Worm (Caenorhabditis elegans) whole organism, L4 larva: ENCODE data around the gene ttr-20.

Experiments
- F26F4.8 ChIP-seq: fragments of 200-800 bp; sonication (Bioruptor generic); conservative IDR thresholded peaks from 2 replicates; pipeline ENCODE4 v1.3.6; 2022; ENCODE audit warnings: missing genetic modification characterization, missing compliant biosample characterization
- R02D3.7 ChIP-seq: fragments of 150-350 bp; sonication (generic microtip); optimal IDR thresholded peaks from 3 replicates; lab custom pipeline; 2014; ENCODE audit warnings: missing biosample characterization, missing genetic modification characterization
- Y105C5A.15 ChIP-seq: fragments of 200-800 bp; sonication (Bioruptor generic); IDR thresholded peaks from 2 replicates; pipeline ENCODE4 v1.3.6; 2022; ENCODE audit warnings: missing genetic modification characterization, missing compliant biosample characterization
- ZK337.2 ChIP-seq: fragments of 200-800 bp; sonication (Bioruptor generic); IDR thresholded peaks from 2 replicates; pipeline ENCODE4 v1.3.6; 2022; ENCODE audit warnings: missing genetic modification reagents, missing genetic modification characterization, missing compliant biosample characterization
- aha-1 ChIP-seq: fragments of 150-350 bp; peaks from one replicate; lab custom pipeline; 2014; ENCODE audit warnings: missing biosample characterization, missing genetic modification characterization
- arid-1 ChIP-seq: fragments of 200-800 bp; sonication (Bioruptor generic); conservative IDR thresholded peaks from 2 replicates; pipeline ENCODE4 v1.3.6; 2022; ENCODE audit warnings: missing genetic modification reagents, missing genetic modification characterization, missing compliant biosample characterization
- attf-4 ChIP-seq: sonication (generic microtip); optimal IDR thresholded peaks from 3 replicates; lab custom pipeline; 2017; ENCODE audit warnings: missing biosample characterization, missing genetic modification characterization
- daf-12 ChIP-seq: fragments of 150-350 bp; optimal IDR thresholded peaks from 2 replicates; lab custom pipeline; 2014; ENCODE audit warnings: missing biosample characterization, missing genetic modification reagents, missing genetic modification characterization
- daf-16 ChIP-seq, 3 experiments: sonication (generic microtip); optimal IDR thresholded peaks; 2 replicates each; lab custom pipeline; 2016 to 2017; ENCODE audit warnings: missing genetic modification characterization in 3 of 3, missing genetic modification reagents in 3 of 3, mild to moderate bottlenecking in 2 of 3, missing compliant biosample characterization in 2 of 3, missing biosample characterization in 1 of 3, moderate library complexity in 1 of 3
- daf-19 ChIP-seq: fragments of 200-800 bp; sonication (Bioruptor generic); conservative IDR thresholded peaks from 2 replicates; pipeline ENCODE4 v1.3.6; 2022; ENCODE audit warnings: missing genetic modification characterization, missing compliant biosample characterization
- dmd-6 ChIP-seq: fragments of 200-800 bp; sonication (Bioruptor generic); IDR thresholded peaks from 2 replicates; pipeline ENCODE4 v1.3.6; 2022; ENCODE audit warnings: missing genetic modification reagents, missing genetic modification characterization, missing compliant biosample characterization
- dmd-8 ChIP-seq: fragments of 200-800 bp; sonication (Bioruptor generic); IDR thresholded peaks from 2 replicates; pipeline ENCODE4 v1.3.6; 2022; ENCODE audit warnings: missing genetic modification characterization, missing compliant biosample characterization
- dmd-9 ChIP-seq: fragments of 200-800 bp; sonication (Bioruptor generic); IDR thresholded peaks from 2 replicates; pipeline ENCODE4 v1.3.6; 2022; ENCODE audit warnings: missing genetic modification reagents, missing genetic modification characterization, missing compliant biosample characterization
- dpl-1 ChIP-seq: fragments of 150-350 bp; optimal IDR thresholded peaks from 2 replicates; lab custom pipeline; 2014; ENCODE audit warnings: missing biosample characterization, missing genetic modification reagents, missing genetic modification characterization
- duxl-1 ChIP-seq: sonication (generic microtip); optimal IDR thresholded peaks from 2 replicates; lab custom pipeline; 2016; ENCODE audit warnings: mild to moderate bottlenecking, missing genetic modification characterization, moderate library complexity, missing compliant biosample characterization; ENCODE audit not compliant: poor library complexity
- dve-1 ChIP-seq: sonication (generic microtip); optimal IDR thresholded peaks from 2 replicates; lab custom pipeline; 2017; ENCODE audit warnings: antibody characterized with exemption, mild to moderate bottlenecking, missing genetic modification characterization, missing compliant biosample characterization; ENCODE audit not compliant: insufficient read depth
- egl-43 ChIP-seq: fragments of 200-800 bp; sonication (Bioruptor generic); IDR thresholded peaks from 2 replicates; pipeline ENCODE4 v1.3.6; 2022; ENCODE audit warnings: missing genetic modification reagents, missing genetic modification characterization, missing compliant biosample characterization
- hif-1 ChIP-seq, 2 experiments: sonication (generic microtip); optimal IDR thresholded peaks; 2 replicates each; lab custom pipeline; 2016 to 2017; ENCODE audit warnings: missing compliant biosample characterization in 2 of 2, missing genetic modification characterization in 2 of 2, missing genetic modification reagents in 2 of 2, missing genotype in 2 of 2, mild to moderate bottlenecking in 1 of 2
- hlh-11 ChIP-seq: fragments of 200-800 bp; sonication (Bioruptor generic); optimal IDR thresholded peaks from 2 replicates; lab custom pipeline; 2018; ENCODE audit warnings: mild to moderate bottlenecking, missing genetic modification characterization, missing compliant biosample characterization
- hmg-1.1 ChIP-seq: fragments of 200-800 bp; sonication (Bioruptor generic); IDR thresholded peaks from 2 replicates; pipeline ENCODE4 v1.3.6; 2022; ENCODE audit warnings: missing genetic modification reagents, missing genetic modification characterization, missing compliant biosample characterization
- lin-15B ChIP-seq: fragments of 150-350 bp; sonication (generic microtip); optimal IDR thresholded peaks from 3 replicates; lab custom pipeline; 2014; ENCODE audit warnings: missing biosample characterization, missing genetic modification characterization
- lin-29 ChIP-seq: fragments of 200-800 bp; sonication (Bioruptor generic); IDR thresholded peaks from 2 replicates; pipeline ENCODE4 v1.3.6; 2022; ENCODE audit warnings: missing genetic modification reagents, missing genetic modification characterization, missing compliant biosample characterization
- lin-38 ChIP-seq: fragments of 200-800 bp; sonication (Bioruptor generic); IDR thresholded peaks from 2 replicates; pipeline ENCODE4 v1.3.6; 2022; ENCODE audit warnings: missing genetic modification reagents, missing genetic modification characterization, missing compliant biosample characterization
- lsy-2 ChIP-seq, 2 experiments: fragments of 150-350 bp in 1 of 2; sonication (generic microtip) in 1 of 2; optimal IDR thresholded peaks; 2 replicates each; lab custom pipeline; 2014 to 2017; ENCODE audit warnings: missing biosample characterization in 2 of 2, missing genetic modification characterization in 2 of 2
- mep-1 ChIP-seq: fragments of 150-350 bp; sonication (generic microtip); optimal IDR thresholded peaks from 3 replicates; lab custom pipeline; 2014; ENCODE audit warnings: missing biosample characterization, missing genetic modification characterization
- mes-2 ChIP-seq: sonication (generic microtip); optimal IDR thresholded peaks from 2 replicates; lab custom pipeline; 2016; ENCODE audit warnings: missing genotype, mild to moderate bottlenecking, missing genetic modification characterization, missing compliant biosample characterization; ENCODE audit not compliant: poor library complexity, severe bottlenecking
- nhr-10 ChIP-seq: fragments of 150-350 bp; optimal IDR thresholded peaks from 2 replicates; lab custom pipeline; 2014; ENCODE audit warnings: missing biosample characterization, missing genetic modification characterization
- nhr-102 ChIP-seq: sonication (generic microtip); optimal IDR thresholded peaks from 2 replicates; lab custom pipeline; 2016; ENCODE audit warnings: mild to moderate bottlenecking, missing genetic modification characterization, moderate library complexity, missing compliant biosample characterization
- nhr-11 ChIP-seq: fragments of 150-350 bp; optimal IDR thresholded peaks from 2 replicates; lab custom pipeline; 2014; ENCODE audit warnings: missing biosample characterization, missing genetic modification characterization
- nhr-111 ChIP-seq: fragments of 200-800 bp; sonication (Bioruptor generic); optimal IDR thresholded peaks from 2 replicates; lab custom pipeline; 2018; ENCODE audit warnings: mild to moderate bottlenecking, missing genetic modification characterization, missing compliant biosample characterization
- nhr-25 ChIP-seq: sonication (generic microtip); optimal IDR thresholded peaks from 2 replicates; lab custom pipeline; 2017; ENCODE audit warnings: missing genetic modification characterization, mild to moderate bottlenecking, missing compliant biosample characterization, antibody characterized with exemption, moderate library complexity, borderline replicate concordance; ENCODE audit not compliant: insufficient read depth
- nhr-28 ChIP-seq: fragments of 150-350 bp; optimal IDR thresholded peaks from 2 replicates; lab custom pipeline; 2014; ENCODE audit warnings: missing biosample characterization, missing genetic modification characterization
- nhr-77 ChIP-seq: fragments of 150-350 bp; optimal IDR thresholded peaks from 2 replicates; lab custom pipeline; 2014; ENCODE audit warnings: missing biosample characterization, missing genetic modification characterization
- php-3 ChIP-seq: fragments of 200-800 bp; sonication (Bioruptor generic); IDR thresholded peaks from 2 replicates; pipeline ENCODE4 v1.3.6; 2022; ENCODE audit warnings: missing genetic modification reagents, missing genetic modification characterization, missing compliant biosample characterization
- pqm-1 ChIP-seq: sonication (generic microtip); optimal IDR thresholded peaks from 2 replicates; lab custom pipeline; 2017; ENCODE audit warnings: missing biosample characterization, missing genetic modification characterization
- rbr-2 ChIP-seq: sonication (generic microtip); optimal IDR thresholded peaks from 2 replicates; lab custom pipeline; 2016; ENCODE audit warnings: missing genotype, missing genetic modification characterization, missing compliant biosample characterization
- sdz-12 ChIP-seq: fragments of 200-800 bp; sonication (Bioruptor generic); optimal IDR thresholded peaks from 2 replicates; lab custom pipeline; 2018; ENCODE audit warnings: mild to moderate bottlenecking, missing genetic modification characterization, missing compliant biosample characterization
- set-16 ChIP-seq: fragments of 200-800 bp; sonication (Bioruptor generic); IDR thresholded peaks from 2 replicates; pipeline ENCODE4 v1.3.6; 2022; ENCODE audit warnings: missing genetic modification reagents, missing genetic modification characterization, missing compliant biosample characterization
- skn-1 ChIP-seq: fragments of 150-350 bp; optimal IDR thresholded peaks from 2 replicates; lab custom pipeline; 2014; ENCODE audit warnings: missing biosample characterization, missing genetic modification characterization
- unc-130 ChIP-seq: sonication (generic microtip); optimal IDR thresholded peaks from 2 replicates; lab custom pipeline; 2016; ENCODE audit warnings: missing genetic modification reagents, missing genetic modification characterization, missing compliant biosample characterization
- unc-62 ChIP-seq, 3 experiments: fragments of 150-350 bp in 1 of 3; sonication (generic microtip); optimal IDR thresholded peaks in 2 of 3; peaks in 1 of 3; 1 replicate in 1 of 3; 2 replicates in 2 of 3; lab custom pipeline; 2014 to 2017; ENCODE audit warnings: missing biosample characterization in 3 of 3, missing genetic modification characterization in 3 of 3, missing genetic modification reagents in 3 of 3, missing genotype in 1 of 3
- zfp-2 ChIP-seq: sonication (generic microtip); optimal IDR thresholded peaks from 2 replicates; lab custom pipeline; 2016; ENCODE audit warnings: mild to moderate bottlenecking, missing genetic modification characterization, missing compliant biosample characterization
- zip-11 ChIP-seq: fragments of 200-800 bp; sonication (Bioruptor generic); IDR thresholded peaks from 2 replicates; pipeline ENCODE4 v1.3.6; 2022; ENCODE audit warnings: missing genetic modification characterization, missing compliant biosample characterization

Gene ttr-20

ce11 chrIV:4247334-4247733 lies 741 bp downstream of the ttr-20 start:
- TF ChIP-seq php-3 (no peak), rbr-2 (tag; lab: Kevin White, UChicago) (peak; percentile 42), lsy-2 (tag; optimal IDR thresholded peaks at IDR 0.05; lab: Kevin White, UChicago) (peak in 1 of 2 experiments; percentile 80), dpl-1 (GFP tag; lab: Kevin White, UChicago) (peak; percentile 74), nhr-102 (tag; lab: Kevin White, UChicago) (no peak), mep-1 (tag; lab: Kevin White, UChicago) (peak; percentile 11), duxl-1 (peak; percentile 15), F26F4.8 (GFP tag; lab: Robert Waterston, UW) (no peak), aha-1 (tag; lab: Kevin White, UChicago) (peak; percentile 71), daf-16 (GFP tag; optimal IDR thresholded peaks at IDR 0.05; lab: Kevin White, UChicago) (no peak), daf-16 (tag; optimal IDR thresholded peaks at IDR 0.05; lab: Kevin White, UChicago) (peak; percentile 0), mes-2 (peak; percentile 74), lin-38 (GFP tag; lab: Robert Waterston, UW) (peak; percentile 55), hif-1 (tag; optimal IDR thresholded peaks at IDR 0.05; lab: Kevin White, UChicago) (no peak), egl-43 (GFP tag; lab: Robert Waterston, UW) (no peak), nhr-11 (tag; lab: Kevin White, UChicago) (no peak), arid-1 (GFP tag; lab: Robert Waterston, UW) (no peak), dve-1 (tag; lab: Kevin White, UChicago) (peak; percentile 32)

- no peak for TF ChIP-seq nhr-102 (tag; lab: Kevin White, UChicago)
- TF ChIP-seq daf-12 (tag; lab: Kevin White, UChicago) = no peak
- no peak for TF ChIP-seq skn-1
- no peak for TF ChIP-seq dmd-8 (GFP tag; lab: Robert Waterston, UW)
- no peak for TF ChIP-seq zip-11
- TF ChIP-seq, all 104 proteins: peak for 0
Measured at ce11 chrIV:4247770-4248169, 1.2 kb downstream of the ttr-20 start, which contains the start of gene ama-1. TSS of gene ama-1 (plus strand) at chrIV:4248070.

ce11 chrIV:4254989-4255582 lies 8.5 kb downstream of the ttr-20 start:
- TF ChIP-seq set-16 (GFP tag; lab: Robert Waterston, UW) = peak; percentile 77
- TF ChIP-seq hmg-1.1 (GFP tag; lab: Robert Waterston, UW) = no peak

ce11 chrIV:4259433-4259832 lies 12.8 kb downstream of the ttr-20 start:
- TF ChIP-seq hlh-11 (tag; lab: Kevin White, UChicago) (peak; percentile 19), pqm-1 (tag; lab: Kevin White, UChicago) (peak; percentile 74), nhr-111 (GFP tag; lab: Kevin White, UChicago) (no peak), unc-62 (GFP tag; optimal IDR thresholded peaks at IDR 0.05 in 1 of 2; lab: Kevin White, UChicago) (peak in 1 of 2 experiments; percentile 70), unc-62 (tag; optimal IDR thresholded peaks at IDR 0.05; lab: Kevin White, UChicago) (no peak), nhr-28 (tag; lab: Kevin White, UChicago) (peak; percentile 45), R02D3.7 (tag; lab: Kevin White, UChicago) (no peak), dmd-6 (GFP tag; lab: Robert Waterston, UW) (peak; percentile 58)

ce11 chrIV:4262993-4263392 lies 16.4 kb downstream of the ttr-20 start, which contains the start of gene col-33:
TSS of gene col-33 (plus strand) at chrIV:4263293.
- TF ChIP-seq nhr-102 (tag; lab: Kevin White, UChicago) (no peak), unc-130 (GFP tag; lab: Kevin White, UChicago) (no peak), Y105C5A.15 (GFP tag; lab: Robert Waterston, UW) (no peak), dmd-9 (GFP tag; lab: Robert Waterston, UW) (no peak), lin-15B (no peak), nhr-10 (tag; lab: Kevin White, UChicago) (no peak), lin-29 (GFP tag; lab: Robert Waterston, UW) (no peak), zfp-2 (tag; lab: Kevin White, UChicago) (no peak), skn-1 (no peak), ZK337.2 (GFP tag; lab: Robert Waterston, UW) (no peak), attf-4 (no peak), lin-38 (GFP tag; lab: Robert Waterston, UW) (no peak), nhr-25 (no peak), nhr-77 (tag; lab: Kevin White, UChicago) (no peak), daf-19 (no peak), sdz-12 (no peak)
- TF ChIP-seq, all 104 proteins: peak for 0
